Fruit fly (Drosophila melanogaster): ENCODE results near the gene RpL34a.

The RpL34a gene

dm6 chr3R:26081380-26081991 is 22.4 kb upstream of the RpL34a start (continued):
- TF ChIP-seq Bteb2 (GFP tag; optimal IDR thresholded peaks at IDR 0.05): no peak
- no peak for TF ChIP-seq CG2116 (GFP tag; optimal IDR thresholded peaks at IDR 0.05)
- TF ChIP-seq btn (GFP tag; optimal IDR thresholded peaks at IDR 0.05): no peak
- TF ChIP-seq Vsx1 (GFP tag; optimal IDR thresholded peaks at IDR 0.05): no peak
- no peak for TF ChIP-seq tll (GFP tag; optimal IDR thresholded peaks at IDR 0.05)
- peak; percentile 38 for TF ChIP-seq bcd (GFP tag; optimal IDR thresholded peaks at IDR 0.05)
- no peak for TF ChIP-seq CG10431 (GFP tag; optimal IDR thresholded peaks at IDR 0.05)
- no peak for TF ChIP-seq rib (GFP tag; IDR thresholded peaks at IDR 0.05)
- 0 out of 3 replicates have a peak, but pooled peaks have one; percentile 42 for TF ChIP-seq otp (GFP tag; IDR thresholded peaks at IDR 0.05)
- TF ChIP-seq CG17912 (GFP tag; optimal IDR thresholded peaks at IDR 0.05): no peak
- TF ChIP-seq dysf (GFP tag; IDR thresholded peaks at IDR 0.05): peak; percentile 78
- no peak for TF ChIP-seq CG11723 (GFP tag; optimal IDR thresholded peaks at IDR 0.05)
- TF ChIP-seq CG12659 (GFP tag; optimal IDR thresholded peaks at IDR 0.05): no peak
- peak in 1 of 2 experiments; percentile 16 for TF ChIP-seq Hr78 (GFP tag; optimal IDR thresholded peaks at IDR 0.05)
- peak; percentile 33; the same call in 1 of the 2 replicates for TF ChIP-seq crol (GFP tag; IDR thresholded peaks at IDR 0.05)
- no peak for TF ChIP-seq zen2 (GFP tag; IDR thresholded peaks at IDR 0.05; ENCODE audit: partially characterized antibody)
- TF ChIP-seq dpn (GFP tag; optimal IDR thresholded peaks at IDR 0.05): no peak
- no peak for TF ChIP-seq Stat92E (GFP tag; optimal IDR thresholded peaks at IDR 0.05)
- TF ChIP-seq CG11504 (tag; optimal IDR thresholded peaks at IDR 0.05): peak; percentile 77
- TF ChIP-seq CG8924 (tag; optimal IDR thresholded peaks at IDR 0.05): peak; percentile 58
- TF ChIP-seq croc (GFP tag; conservative IDR thresholded peaks at IDR 0.05): peak; percentile 52; the same call in 2 of the 3 replicates
- no peak for TF ChIP-seq Hey (tag; optimal IDR thresholded peaks at IDR 0.05)
- TF ChIP-seq hth (optimal IDR thresholded peaks at IDR 0.05): no peak
- no peak for TF ChIP-seq CG3407 (GFP tag; optimal IDR thresholded peaks at IDR 0.05)
- TF ChIP-seq ftz-f1 (GFP tag; optimal IDR thresholded peaks at IDR 0.05): no peak
- TF ChIP-seq CG15269 (tag; optimal IDR thresholded peaks at IDR 0.05): peak; percentile 48
- no peak for TF ChIP-seq CG4282 (GFP tag; optimal IDR thresholded peaks at IDR 0.05)
- TF ChIP-seq klu (GFP tag; IDR thresholded peaks at IDR 0.05): no peak
- TF ChIP-seq cg (GFP tag; optimal IDR thresholded peaks at IDR 0.05): no peak
- no peak for TF ChIP-seq CG7928 (GFP tag; optimal IDR thresholded peaks at IDR 0.05)
- no peak for TF ChIP-seq Poxn (GFP tag; IDR thresholded peaks at IDR 0.05)
- no peak for TF ChIP-seq en (GFP tag; optimal IDR thresholded peaks at IDR 0.05)
- TF ChIP-seq Atf-2 (GFP tag; optimal IDR thresholded peaks at IDR 0.05): no peak
- TF ChIP-seq seq (GFP tag; IDR thresholded peaks at IDR 0.05): peak; percentile 55; the same call in 1 of the 2 replicates
- TF ChIP-seq HLHmδ (GFP tag; optimal IDR thresholded peaks at IDR 0.05): no peak
- TF ChIP-seq CG8281 (tag; optimal IDR thresholded peaks at IDR 0.05): no peak
- peak; percentile 69 for TF ChIP-seq CG9727 (GFP tag; optimal IDR thresholded peaks at IDR 0.05)
- no peak for TF ChIP-seq Atf3 (GFP tag; optimal IDR thresholded peaks at IDR 0.05)
- TF ChIP-seq toy (GFP tag; IDR thresholded peaks at IDR 0.05): no peak
- peak; percentile 73 for TF ChIP-seq CG6254 (GFP tag; optimal IDR thresholded peaks at IDR 0.05)
- no peak for TF ChIP-seq CkIIα-i1 (GFP tag; IDR thresholded peaks at IDR 0.05)
- no peak for TF ChIP-seq BEAF-32 (GFP tag; optimal IDR thresholded peaks at IDR 0.05)
- peak; percentile 8 for TF ChIP-seq CG17802 (tag; optimal IDR thresholded peaks at IDR 0.05)
- peak; percentile 73 for TF ChIP-seq phol (tag; optimal IDR thresholded peaks at IDR 0.05)
- no peak for TF ChIP-seq jigr1 (GFP tag; IDR thresholded peaks at IDR 0.05)
- no peak for TF ChIP-seq cwo (GFP tag; optimal IDR thresholded peaks at IDR 0.05)
- peak; percentile 63 for TF ChIP-seq HLH3B (GFP tag; IDR thresholded peaks at IDR 0.05)
- no peak for TF ChIP-seq CG7271 (tag; optimal IDR thresholded peaks at IDR 0.05)
- no peak for TF ChIP-seq PHDP (tag; optimal IDR thresholded peaks at IDR 0.05)
